Fruit fly (Drosophila melanogaster) S2 (cell line): ENCODE measurements around the gene milt.

Experiments used
- CG8478 ChIP-seq: fragments of >200 bp; optimal IDR thresholded peaks from 2 replicates; lab custom pipeline; 2018
- CTCF ChIP-seq, 2 experiments: fragments of >200 bp; optimal IDR thresholded peaks; 2 replicates each; lab custom pipeline; 2018

The milt gene

dm6 chr2L:7028440-7028839, 9.2 kb upstream of the milt start:
- TF ChIP-seq CG8478 (lab: Kevin White, UChicago) (no peak), CTCF (optimal IDR thresholded peaks at IDR 0.05; lab: Kevin White, UChicago) (no peak)

DNA sequence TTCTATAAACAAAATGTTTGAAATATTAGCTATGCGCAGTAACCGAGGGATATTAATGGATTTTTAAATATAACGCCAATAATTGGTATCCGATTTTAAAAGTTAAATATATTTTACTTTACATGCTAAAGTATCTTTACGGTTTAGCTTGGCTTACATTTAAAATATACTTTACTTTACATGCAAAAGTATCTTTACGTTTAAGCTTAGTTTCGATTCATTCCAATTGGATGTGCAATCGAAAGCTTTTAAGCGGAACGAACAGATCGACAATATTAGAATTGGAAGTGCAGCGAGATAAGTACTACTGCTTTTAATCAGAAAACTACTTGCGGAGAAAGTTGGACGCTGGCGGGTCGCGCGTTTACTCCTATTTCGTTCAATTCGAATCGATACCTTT, 8.6 kb upstream of the milt start:
- no peak for TF ChIP-seq CG8478 (lab: Kevin White, UChicago)
- TF ChIP-seq CTCF (optimal IDR thresholded peaks at IDR 0.05; lab: Kevin White, UChicago), result no peak

DNA sequence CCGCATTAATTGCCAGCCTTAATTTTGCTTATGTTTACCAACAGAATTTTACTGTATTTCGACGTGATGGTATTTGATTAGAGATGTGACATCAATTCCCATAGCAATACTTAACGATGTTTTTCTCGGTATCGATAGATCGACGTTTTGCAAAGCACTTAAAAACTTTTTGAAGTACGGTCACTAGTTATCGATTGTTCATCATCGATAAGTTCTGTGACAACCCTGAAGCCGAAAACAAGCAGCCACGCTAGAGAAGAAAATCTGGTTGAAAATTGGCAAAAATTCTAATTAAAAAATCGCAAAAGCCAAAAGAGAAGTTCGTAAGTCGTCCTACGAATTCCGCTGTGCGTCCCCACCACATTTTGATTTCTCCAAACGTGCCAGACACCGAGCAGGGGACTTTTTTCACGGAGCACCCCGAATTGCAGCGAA, 5.1 kb upstream of the milt start, which contains the start of the genes Rab30 and Caper:
Gene Rab30, minus strand, starts transcription at position 90 of the 435 bp plus-strand sequence.
Gene Caper, plus strand, starts transcription at position 205 of the 435 bp plus-strand sequence.
- TF ChIP-seq CG8478 (lab: Kevin White, UChicago) (no peak), CTCF (optimal IDR thresholded peaks at IDR 0.05; lab: Kevin White, UChicago) (peak in 1 of 2 experiments; percentile 32)

DNA sequence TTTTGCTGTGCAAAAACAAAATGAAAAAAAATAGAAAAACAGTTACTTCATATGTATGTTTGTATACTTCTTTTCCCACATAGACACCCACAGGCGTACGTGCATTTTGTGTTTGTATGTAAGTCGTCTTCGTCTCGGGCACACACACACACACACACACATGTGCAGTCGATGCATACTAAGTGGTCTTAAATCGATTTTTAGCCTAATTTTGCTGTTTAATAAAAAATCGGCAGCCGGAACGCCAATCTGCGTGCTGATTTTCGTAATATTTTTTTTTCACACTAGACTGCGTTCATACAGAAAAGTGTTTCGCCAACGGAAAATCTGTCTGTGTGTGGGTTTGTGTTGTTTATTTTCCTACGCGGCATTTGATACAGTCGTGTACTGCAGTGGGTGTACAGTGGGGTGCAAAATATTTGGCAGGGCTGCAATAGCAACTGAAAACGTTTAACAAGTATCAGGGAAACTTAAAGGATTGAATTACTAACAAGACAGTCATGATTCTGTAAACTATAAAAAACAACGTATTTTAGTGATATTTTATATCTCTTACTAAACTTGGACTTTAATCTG, 4.4 kb upstream of the milt start:
- TF ChIP-seq CTCF (optimal IDR thresholded peaks at IDR 0.05; lab: Kevin White, UChicago) (no peak), CG8478 (lab: Kevin White, UChicago) (no peak)

DNA sequence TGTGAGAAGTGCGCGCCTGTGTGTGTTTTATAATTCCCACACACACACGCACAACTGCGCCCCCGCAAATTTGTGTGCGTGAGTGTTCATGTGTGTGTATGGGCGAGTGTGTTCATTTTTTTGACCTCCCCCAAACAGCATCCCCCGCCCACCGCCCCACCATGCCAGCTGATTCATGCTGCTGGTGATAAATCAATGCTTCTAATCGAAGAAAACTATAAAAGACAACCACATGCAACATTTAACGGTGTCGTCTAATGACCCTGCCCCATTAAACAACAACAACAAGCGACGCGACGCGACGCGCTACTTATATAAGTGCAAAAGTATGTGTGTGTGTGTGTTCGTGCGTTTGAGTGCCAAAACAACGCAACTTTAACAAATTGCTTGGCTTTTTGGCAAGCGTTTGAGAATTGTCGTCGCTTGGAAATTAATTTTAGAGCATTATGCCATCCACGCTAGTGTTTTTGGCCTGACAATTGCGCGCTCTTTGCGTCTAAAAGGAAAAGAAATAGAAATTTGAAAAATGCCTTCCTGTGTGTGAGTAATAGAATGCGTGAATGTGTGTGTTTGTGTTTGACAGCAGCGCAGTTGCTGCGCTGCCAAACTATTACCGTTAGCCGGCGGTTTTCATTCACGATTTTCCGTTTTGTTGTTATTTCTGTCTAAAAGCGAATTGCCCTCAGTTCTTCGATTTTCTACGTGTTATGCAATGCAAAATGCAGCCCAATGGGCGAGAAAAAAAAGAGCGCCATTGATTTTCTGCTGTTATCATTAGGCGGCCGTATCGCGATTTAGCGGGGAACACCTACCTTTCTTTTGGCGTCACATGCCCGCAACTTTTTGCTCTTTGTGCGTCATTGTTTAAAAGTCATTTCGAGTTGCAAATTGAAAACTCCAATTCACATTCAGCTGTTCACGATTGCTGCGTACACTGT, 1.1 kb downstream of the milt start:
- no peak for TF ChIP-seq CG8478 (lab: Kevin White, UChicago)
- TF ChIP-seq CTCF (optimal IDR thresholded peaks at IDR 0.05; lab: Kevin White, UChicago), result no peak

DNA sequence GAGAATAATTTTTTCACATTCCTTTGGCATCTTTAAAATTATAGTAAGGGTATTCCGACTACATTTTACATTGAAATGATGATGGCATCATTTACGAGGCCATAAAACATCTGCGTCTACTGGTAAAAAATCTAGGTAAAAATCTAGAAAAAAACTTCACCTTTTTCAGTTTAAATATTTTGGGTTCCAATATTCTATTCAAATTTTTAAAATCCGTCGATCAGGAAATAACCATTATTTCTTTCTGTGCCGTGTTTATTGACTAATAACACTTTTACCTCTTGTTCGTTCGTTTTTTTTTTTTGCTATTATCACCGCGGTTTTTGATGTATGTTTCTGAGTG, 1.7 kb downstream of the milt start:
- no peak for TF ChIP-seq CG8478 (lab: Kevin White, UChicago)
- no peak for TF ChIP-seq CTCF (optimal IDR thresholded peaks at IDR 0.05; lab: Kevin White, UChicago)

DNA sequence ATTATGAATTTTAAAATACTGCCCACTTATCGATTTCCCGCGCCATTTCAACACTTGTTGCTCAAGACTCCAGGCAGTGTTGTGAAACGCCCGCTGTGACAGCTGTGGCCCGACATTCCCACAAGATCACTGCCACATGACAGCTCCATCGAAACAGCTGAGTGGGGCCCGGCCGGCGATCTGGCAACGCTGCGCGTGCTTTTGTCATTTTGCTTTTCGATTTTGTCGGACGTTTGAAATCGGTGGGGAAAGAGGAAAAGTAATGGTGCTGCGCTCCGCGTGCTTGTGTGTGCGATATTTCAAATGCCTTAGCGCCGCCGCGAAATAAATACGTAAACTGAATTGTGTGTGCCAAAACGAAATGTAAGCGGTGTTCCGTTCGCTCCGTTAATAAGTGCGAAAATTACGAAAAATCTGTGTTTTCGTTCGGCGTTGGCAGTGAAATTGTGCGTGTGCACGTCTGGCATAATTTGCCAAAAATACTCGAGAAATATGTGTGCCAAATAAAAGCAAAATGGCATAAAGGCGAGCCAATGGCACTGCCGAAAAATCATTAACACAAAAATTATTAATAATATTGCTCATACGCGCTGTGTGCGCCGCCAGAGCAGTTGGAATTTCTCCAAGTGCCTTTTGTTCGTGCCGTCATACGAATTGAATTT, 4.7 kb downstream of the milt start:
- TF ChIP-seq CTCF (optimal IDR thresholded peaks at IDR 0.05; lab: Kevin White, UChicago) (no peak), CG8478 (lab: Kevin White, UChicago) (no peak)

- TF ChIP-seq CG8478 (lab: Kevin White, UChicago), result no peak
- peak in 1 of 2 experiments; percentile 5 for TF ChIP-seq CTCF (optimal IDR thresholded peaks at IDR 0.05; lab: Kevin White, UChicago)
These were observed 5.6 kb downstream of the milt start for dm6 chr2L:7043039-7043905.

DNA sequence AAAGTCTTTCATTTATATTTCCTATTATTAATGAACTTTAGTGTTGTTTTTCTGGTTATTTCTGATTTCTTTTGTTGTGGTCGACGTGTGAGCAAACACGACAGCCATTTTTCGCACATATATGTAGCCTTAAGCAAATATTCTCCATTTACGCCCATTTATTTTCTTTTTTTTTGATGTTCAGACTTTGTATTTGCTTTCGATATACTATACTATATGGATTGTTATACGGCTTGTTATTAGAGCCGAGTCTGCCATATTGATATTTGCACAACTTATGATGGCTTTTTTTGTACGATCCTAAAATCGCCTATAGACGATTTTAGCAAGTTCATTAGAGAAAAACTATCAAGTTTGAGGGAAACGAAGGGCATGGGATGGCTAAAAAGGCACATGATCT, 10.1 kb downstream of the milt start:
- TF ChIP-seq CTCF (optimal IDR thresholded peaks at IDR 0.05; lab: Kevin White, UChicago), result no peak
- no peak for TF ChIP-seq CG8478 (lab: Kevin White, UChicago)

DNA sequence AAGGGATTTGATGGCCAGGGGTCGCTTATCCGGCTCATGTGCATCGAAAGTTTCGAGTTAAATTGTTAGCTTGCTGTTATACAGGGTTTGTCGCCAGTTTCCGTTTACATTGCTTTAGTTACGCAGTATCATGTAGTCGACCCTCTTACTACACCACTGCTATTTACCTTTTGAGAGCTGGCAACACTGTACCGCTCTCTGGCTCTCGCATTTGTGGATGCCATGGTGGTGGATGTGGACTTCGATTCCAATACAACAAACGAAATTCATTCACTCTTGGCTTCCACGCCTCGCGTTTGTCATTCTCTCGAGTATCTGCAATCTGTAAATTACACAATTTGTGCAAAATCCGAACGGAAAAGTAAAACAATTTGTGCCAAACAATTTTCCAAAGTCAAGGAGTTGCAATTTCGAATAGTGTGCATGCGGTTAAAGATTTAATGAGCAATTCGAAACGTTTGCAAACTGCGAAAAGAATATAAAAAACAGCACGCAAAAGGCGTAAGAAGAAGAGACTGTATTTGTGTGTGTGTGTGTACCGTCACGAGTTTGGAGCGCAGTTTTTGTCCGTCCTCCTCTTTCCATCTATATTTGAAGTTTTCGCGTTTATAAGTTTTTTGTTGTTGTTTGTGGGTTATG, 11.5 kb downstream of the milt start:
- TF ChIP-seq CTCF (optimal IDR thresholded peaks at IDR 0.05; lab: Kevin White, UChicago), result peak in 1 of 2 experiments; percentile 35
- TF ChIP-seq CG8478 (lab: Kevin White, UChicago), result no peak

- TF ChIP-seq CTCF (optimal IDR thresholded peaks at IDR 0.05; lab: Kevin White, UChicago) (no peak), CG8478 (lab: Kevin White, UChicago) (no peak)
These were observed 12.2 kb downstream of the milt start for dm6 chr2L:7049680-7050289.

DNA sequence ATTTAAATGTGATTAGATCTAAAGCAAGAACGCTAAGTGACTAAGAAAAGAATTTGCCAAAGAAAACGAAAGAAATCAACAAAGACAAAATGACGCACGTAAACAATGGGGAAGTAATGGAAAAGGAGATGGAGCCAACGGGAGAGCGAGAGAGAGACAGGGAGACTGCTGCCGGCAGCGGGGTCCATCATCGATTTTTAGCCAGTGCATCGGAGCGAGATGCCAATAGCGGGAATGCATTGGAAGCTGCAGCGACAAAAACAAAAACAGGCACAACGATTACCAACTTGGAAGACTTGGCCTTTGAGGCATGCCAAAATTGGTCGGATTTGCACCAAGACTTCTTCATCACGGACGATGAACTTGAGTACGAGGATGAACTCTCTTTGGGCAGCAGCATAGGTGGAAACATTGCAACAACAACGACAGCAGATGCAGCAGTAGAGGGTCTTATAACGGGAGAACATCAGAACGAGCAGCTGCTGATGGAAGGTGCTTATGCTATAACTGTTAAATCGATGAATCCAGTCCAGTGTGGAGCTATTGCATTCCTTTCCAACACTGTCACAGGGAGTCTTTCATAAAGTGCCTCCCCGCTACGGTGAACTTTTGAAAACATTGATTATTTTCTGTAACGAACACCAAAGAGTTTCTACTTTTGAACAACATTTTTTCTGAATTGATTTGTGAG, 13.0 kb downstream of the milt start:
- TF ChIP-seq CTCF (optimal IDR thresholded peaks at IDR 0.05; lab: Kevin White, UChicago) (no peak), CG8478 (lab: Kevin White, UChicago) (no peak)

DNA sequence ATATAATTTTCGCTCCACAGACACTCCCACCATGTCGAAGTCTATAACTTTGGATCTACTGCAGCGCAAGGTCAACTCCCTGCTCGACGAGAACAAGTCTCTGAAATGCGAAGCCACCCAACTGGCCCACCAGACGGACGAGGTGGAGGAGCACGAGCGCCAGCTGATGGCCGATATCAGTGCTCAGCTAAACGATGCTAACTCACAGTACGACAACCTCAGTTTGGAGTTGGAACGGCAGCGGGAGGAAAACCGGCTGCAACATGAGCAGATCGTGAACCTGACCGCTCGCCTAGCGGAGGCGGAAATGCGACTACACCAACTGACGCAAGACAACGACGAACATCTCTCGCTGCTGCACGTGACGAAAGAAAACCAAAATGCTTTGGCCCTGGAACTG, 14.1 kb downstream of the milt start:
- no peak for TF ChIP-seq CG8478 (lab: Kevin White, UChicago)
- no peak for TF ChIP-seq CTCF (optimal IDR thresholded peaks at IDR 0.05; lab: Kevin White, UChicago)
